Worm (Caenorhabditis elegans) whole organism, L3 larva: Measurements from ENCODE around the gene Y71H2AM.14.

Source experiments
- R02D3.7 ChIP-seq: fragments of 150-350 bp; optimal IDR thresholded peaks from 2 replicates; lab custom pipeline; 2014; ENCODE audit warnings: missing biosample characterization, missing genetic modification characterization
- ZK546.5 ChIP-seq: sonication (generic microtip); optimal IDR thresholded peaks from 2 replicates; lab custom pipeline; 2017; ENCODE audit warnings: missing biosample characterization, missing genetic modification characterization
- aly-2 ChIP-seq: fragments of 150-350 bp; optimal IDR thresholded peaks from 2 replicates; lab custom pipeline; 2014; ENCODE audit warnings: missing biosample characterization, missing genetic modification characterization
- ama-1 ChIP-seq: fragments of 150-350 bp; optimal IDR thresholded peaks from 2 replicates; lab custom pipeline; 2018
- ceh-16 ChIP-seq: sonication (generic microtip); optimal IDR thresholded peaks from 2 replicates; lab custom pipeline; 2017; ENCODE audit warnings: missing biosample characterization, missing genetic modification characterization
- ceh-28 ChIP-seq: fragments of 150-350 bp; optimal IDR thresholded peaks from 2 replicates; lab custom pipeline; 2014; ENCODE audit warnings: missing biosample characterization, missing genetic modification reagents, missing genetic modification characterization
- ceh-82 ChIP-seq: fragments of 150-350 bp; optimal IDR thresholded peaks from 2 replicates; lab custom pipeline; 2014; ENCODE audit warnings: missing biosample characterization, missing genetic modification characterization
- ceh-9 ChIP-seq: sonication (generic microtip); optimal IDR thresholded peaks from 2 replicates; lab custom pipeline; 2018; ENCODE audit warnings: missing biosample characterization, missing genetic modification characterization
- daf-12 ChIP-seq: fragments of 150-350 bp; optimal IDR thresholded peaks from 2 replicates; lab custom pipeline; 2014; ENCODE audit warnings: missing biosample characterization, missing genetic modification reagents, missing genetic modification characterization
- egl-27 ChIP-seq: sonication (generic microtip); optimal IDR thresholded peaks from 4 replicates; lab custom pipeline; 2017; ENCODE audit warnings: missing biosample characterization, missing genetic modification reagents, missing genetic modification characterization
- egl-5 ChIP-seq: fragments of 150-350 bp; optimal IDR thresholded peaks from 2 replicates; lab custom pipeline; 2017; ENCODE audit warnings: missing biosample characterization, missing genetic modification reagents, missing genetic modification characterization, inconsistent platforms
- elt-1 ChIP-seq: fragments of 150-350 bp; optimal IDR thresholded peaks from 2 replicates; lab custom pipeline; 2014; ENCODE audit warnings: missing biosample characterization, missing genetic modification characterization
- elt-2 ChIP-seq: sonication (generic microtip); optimal IDR thresholded peaks from 2 replicates; lab custom pipeline; 2016; ENCODE audit warnings: missing genetic modification reagents, mild to moderate bottlenecking, missing genetic modification characterization, missing compliant biosample characterization
- elt-3 ChIP-seq, 3 experiments: fragments of 150-350 bp in 1 of 3; sonication (generic microtip) in 2 of 3; optimal IDR thresholded peaks; 2 replicates in 2 of 3; 4 replicates in 1 of 3; lab custom pipeline; 2014 to 2017; ENCODE audit warnings: missing biosample characterization in 3 of 3, missing genetic modification characterization in 3 of 3
- eor-1 ChIP-seq, 2 experiments: fragments of 150-350 bp; optimal IDR thresholded peaks; 2 replicates each; lab custom pipeline; 2014 to 2018; ENCODE audit warnings: missing biosample characterization in 2 of 2, missing genetic modification characterization in 2 of 2
- fos-1 ChIP-seq: fragments of 150-350 bp; optimal IDR thresholded peaks from 2 replicates; lab custom pipeline; 2014; ENCODE audit warnings: missing biosample characterization, missing genetic modification characterization
- hmg-11 ChIP-seq: sonication (generic microtip); optimal IDR thresholded peaks from 2 replicates; lab custom pipeline; 2016; ENCODE audit warnings: missing genetic modification characterization, missing compliant biosample characterization
- jun-1 ChIP-seq: fragments of 150-350 bp; optimal IDR thresholded peaks from 2 replicates; lab custom pipeline; 2014; ENCODE audit warnings: missing biosample characterization, missing genetic modification reagents, missing genetic modification characterization
- lin-15B ChIP-seq: fragments of 150-350 bp; optimal IDR thresholded peaks from 2 replicates; lab custom pipeline; 2014; ENCODE audit warnings: missing biosample characterization, missing genetic modification characterization
- lin-39 ChIP-seq: fragments of 150-350 bp; optimal IDR thresholded peaks from 2 replicates; lab custom pipeline; 2018; ENCODE audit warnings: missing biosample characterization, missing genetic modification reagents, missing genetic modification characterization
- lsy-12 ChIP-seq: sonication (generic microtip); optimal IDR thresholded peaks from 2 replicates; lab custom pipeline; 2016; ENCODE audit warnings: mild to moderate bottlenecking, missing genetic modification characterization, missing compliant biosample characterization
- mdl-1 ChIP-seq: fragments of 150-350 bp; optimal IDR thresholded peaks from 2 replicates; lab custom pipeline; 2014; ENCODE audit warnings: missing biosample characterization, missing genetic modification characterization
- mml-1 ChIP-seq: fragments of 150-350 bp; sonication (generic microtip); optimal IDR thresholded peaks from 3 replicates; lab custom pipeline; 2014; ENCODE audit warnings: missing biosample characterization, missing genetic modification characterization
- nfya-1 ChIP-seq: sonication (generic microtip); optimal IDR thresholded peaks from 2 replicates; lab custom pipeline; 2017; ENCODE audit warnings: missing genetic modification characterization, mild to moderate bottlenecking, missing compliant biosample characterization, antibody characterized with exemption, moderate library complexity; ENCODE audit not compliant: insufficient read depth
- nhr-11 ChIP-seq: fragments of 150-350 bp; optimal IDR thresholded peaks from 2 replicates; lab custom pipeline; 2014; ENCODE audit warnings: missing biosample characterization, missing genetic modification characterization
- nhr-23 ChIP-seq: fragments of 150-350 bp; optimal IDR thresholded peaks from 2 replicates; lab custom pipeline; 2014; ENCODE audit warnings: missing biosample characterization, missing genetic modification reagents, missing genetic modification characterization
- nhr-237 ChIP-seq: fragments of 150-350 bp; optimal IDR thresholded peaks from 2 replicates; lab custom pipeline; 2014; ENCODE audit warnings: missing biosample characterization, missing genetic modification characterization
- nhr-28 ChIP-seq: fragments of 150-350 bp; optimal IDR thresholded peaks from 2 replicates; lab custom pipeline; 2014; ENCODE audit warnings: missing biosample characterization, missing genetic modification characterization
- nhr-43 ChIP-seq: sonication (generic microtip); optimal IDR thresholded peaks from 2 replicates; lab custom pipeline; 2016; ENCODE audit warnings: mild to moderate bottlenecking, missing genetic modification characterization, missing compliant biosample characterization; ENCODE audit not compliant: poor library complexity, severe bottlenecking
- nhr-77 ChIP-seq: fragments of 150-350 bp; optimal IDR thresholded peaks from 2 replicates; lab custom pipeline; 2014; ENCODE audit warnings: missing biosample characterization, missing genetic modification characterization
- pha-4 ChIP-seq: fragments of 150-350 bp; optimal IDR thresholded peaks from 2 replicates; lab custom pipeline; 2014; ENCODE audit warnings: missing biosample characterization, missing genetic modification reagents, missing genetic modification characterization
- pqm-1 ChIP-seq: fragments of 150-350 bp; optimal IDR thresholded peaks from 2 replicates; lab custom pipeline; 2017; ENCODE audit warnings: missing biosample characterization, missing genetic modification characterization, inconsistent platforms
- sea-2 ChIP-seq: fragments of 150-350 bp; sonication (generic microtip); optimal IDR thresholded peaks from 4 replicates; lab custom pipeline; 2014; ENCODE audit warnings: missing biosample characterization, missing genetic modification reagents, missing genetic modification characterization
- skn-1 ChIP-seq: fragments of 150-350 bp; optimal IDR thresholded peaks from 2 replicates; lab custom pipeline; 2014; ENCODE audit warnings: missing biosample characterization, missing genetic modification characterization
- snpc-4 ChIP-seq: fragments of 150-350 bp; optimal IDR thresholded peaks from 2 replicates; lab custom pipeline; 2014; ENCODE audit warnings: missing biosample characterization, missing genetic modification characterization
- tbx-2 ChIP-seq: sonication (generic microtip); optimal IDR thresholded peaks from 2 replicates; lab custom pipeline; 2016; ENCODE audit warnings: mild to moderate bottlenecking, missing genetic modification characterization, missing compliant biosample characterization
- unc-39 ChIP-seq: sonication (generic microtip); optimal IDR thresholded peaks from 4 replicates; lab custom pipeline; 2017; ENCODE audit warnings: missing biosample characterization, missing genetic modification characterization
- unc-62 ChIP-seq: fragments of 150-350 bp; sonication (generic microtip); optimal IDR thresholded peaks from 4 replicates; lab custom pipeline; 2014; ENCODE audit warnings: missing biosample characterization, missing genetic modification reagents, missing genetic modification characterization
- zag-1 ChIP-seq: fragments of 150-350 bp; optimal IDR thresholded peaks from 2 replicates; lab custom pipeline; 2014; ENCODE audit warnings: missing biosample characterization, missing genetic modification characterization
- ztf-11 ChIP-seq: fragments of 150-350 bp; optimal IDR thresholded peaks from 2 replicates; lab custom pipeline; 2014; ENCODE audit warnings: missing biosample characterization, missing genetic modification characterization

Gene Y71H2AM.14

DNA sequence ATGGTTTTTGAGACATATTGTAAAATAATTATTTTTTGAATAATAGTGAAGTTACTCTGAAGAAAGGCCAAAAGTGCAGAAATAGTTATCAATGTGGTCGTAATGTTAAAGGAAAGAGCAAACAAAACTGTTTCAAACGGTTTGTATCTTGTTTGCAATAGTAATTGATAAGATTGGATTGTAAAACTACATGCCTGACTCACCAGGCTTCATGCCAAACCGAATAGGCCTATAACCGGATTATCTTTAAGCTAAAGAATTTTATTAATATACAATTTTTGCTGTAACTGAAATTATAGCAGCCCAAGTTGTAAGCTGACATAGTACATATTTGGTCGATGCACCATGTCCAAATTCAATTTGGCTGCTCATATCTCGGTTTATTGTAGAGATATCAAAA lies at the start of gene Y71H2AM.14:
TSS of gene Y71H2AM.14 (minus strand) at position 101 of the 400 bp plus-strand sequence.
- TF ChIP-seq pqm-1 (peak; percentile 33), nhr-43 (no peak)

ce11 chrIII:2795442-2796023 lies 49.1 kb upstream of the Y71H2AM.14 start:
- TF ChIP-seq tbx-2 (tag; lab: Kevin White, UChicago) (no peak), zag-1 (no peak), mml-1 (tag; lab: Kevin White, UChicago) (no peak), daf-12 (tag; lab: Kevin White, UChicago) (no peak), pha-4 (tag; lab: Kevin White, UChicago) (no peak), nhr-28 (tag; lab: Kevin White, UChicago) (no peak), hmg-11 (tag; lab: Kevin White, UChicago) (no peak), ceh-82 (tag; lab: Kevin White, UChicago) (no peak), snpc-4 (tag; lab: Kevin White, UChicago) (no peak), sea-2 (GFP tag; lab: Kevin White, UChicago) (no peak), ceh-9 (tag; lab: Kevin White, UChicago) (no peak), R02D3.7 (tag; lab: Kevin White, UChicago) (no peak), nhr-237 (tag; lab: Kevin White, UChicago) (no peak), aly-2 (tag; lab: Kevin White, UChicago) (no peak), elt-3 (tag; optimal IDR thresholded peaks at IDR 0.05; lab: Kevin White, UChicago) (no peak), egl-5 (tag; lab: Kevin White, UChicago) (no peak), fos-1 (tag; lab: Kevin White, UChicago) (no peak), skn-1 (tag; lab: Kevin White, UChicago) (no peak), nhr-11 (tag; lab: Kevin White, UChicago) (no peak), unc-39 (tag; lab: Kevin White, UChicago) (no peak)

- TF ChIP-seq ceh-9 (tag; lab: Kevin White, UChicago) = no peak
- TF ChIP-seq jun-1 (tag; lab: Kevin White, UChicago) = no peak
- TF ChIP-seq unc-62 (GFP tag; lab: Kevin White, UChicago) = no peak
- peak; percentile 95 for TF ChIP-seq nfya-1
Observed at ce11 chrIII:2794057-2794456, 47.6 kb upstream of the Y71H2AM.14 start.

- TF ChIP-seq daf-12 (tag; lab: Kevin White, UChicago) (no peak), nhr-43 (no peak)
Observed at ce11 chrIII:2787979-2788491, 41.6 kb upstream of the Y71H2AM.14 start, which contains the start of gene tbcc-1. tbcc-1 (plus strand) TSS chrIII:2788441.

- TF ChIP-seq sea-2 (GFP tag; lab: Kevin White, UChicago) (no peak), ama-1 (lab: Kevin White, UChicago) (peak; percentile 73), skn-1 (tag; lab: Kevin White, UChicago) (no peak)
- TF ChIP-seq, all 47 proteins: peak for 1
Observed at ce11 chrIII:2786740-2787139, 40.3 kb upstream of the Y71H2AM.14 start, which contains the start of gene nduc-2. nduc-2 (plus strand) TSS chrIII:2786852.

- TF ChIP-seq elt-1 (tag; lab: Kevin White, UChicago) (peak; percentile 51), elt-3 (tag; optimal IDR thresholded peaks at IDR 0.05; lab: Kevin White, UChicago) (peak in 2 of 3 experiments; percentile 35 to 44), nhr-43 (peak; percentile 68), mml-1 (tag; lab: Kevin White, UChicago) (no peak), ceh-16 (tag; lab: Kevin White, UChicago) (no peak), jun-1 (tag; lab: Kevin White, UChicago) (peak; percentile 91), skn-1 (tag; lab: Kevin White, UChicago) (peak; percentile 92), hmg-11 (tag; lab: Kevin White, UChicago) (peak; percentile 88), pqm-1 (peak; percentile 81), snpc-4 (tag; lab: Kevin White, UChicago) (peak; percentile 97), eor-1 (tag; optimal IDR thresholded peaks at IDR 0.05; lab: Kevin White, UChicago) (no peak), ceh-82 (tag; lab: Kevin White, UChicago) (peak; percentile 56), R02D3.7 (tag; lab: Kevin White, UChicago) (peak; percentile 83), ztf-11 (tag; lab: Kevin White, UChicago) (peak; percentile 44), elt-2 (tag; lab: Kevin White, UChicago) (peak; percentile 82), ZK546.5 (tag; lab: Kevin White, UChicago) (peak; percentile 10), lin-39 (tag; lab: Kevin White, UChicago) (peak; percentile 98), nhr-11 (tag; lab: Kevin White, UChicago) (peak; percentile 83), nhr-23 (tag; lab: Kevin White, UChicago) (peak; percentile 97), egl-27 (tag; lab: Kevin White, UChicago) (peak; percentile 81), lsy-12 (tag; lab: Kevin White, UChicago) (peak; percentile 91), aly-2 (tag; lab: Kevin White, UChicago) (no peak), mdl-1 (no peak), nfya-1 (peak; percentile 97), lin-15B (tag; lab: Kevin White, UChicago) (peak; percentile 100), nhr-77 (tag; lab: Kevin White, UChicago) (peak; percentile 72), ceh-28 (tag; lab: Kevin White, UChicago) (peak; percentile 88)
Observed at ce11 chrIII:2785840-2786239, 39.4 kb upstream of the Y71H2AM.14 start, which contains the start of gene Y71H2AM.20. Y71H2AM.20 (minus strand) TSS chrIII:2785948.
